Fruit fly (Drosophila melanogaster): ENCODE data around the gene CG4069.
A peak's percentile ranks its signal among the peaks of the same experiment; 100 is the strongest.

The CG4069 gene

DNA sequence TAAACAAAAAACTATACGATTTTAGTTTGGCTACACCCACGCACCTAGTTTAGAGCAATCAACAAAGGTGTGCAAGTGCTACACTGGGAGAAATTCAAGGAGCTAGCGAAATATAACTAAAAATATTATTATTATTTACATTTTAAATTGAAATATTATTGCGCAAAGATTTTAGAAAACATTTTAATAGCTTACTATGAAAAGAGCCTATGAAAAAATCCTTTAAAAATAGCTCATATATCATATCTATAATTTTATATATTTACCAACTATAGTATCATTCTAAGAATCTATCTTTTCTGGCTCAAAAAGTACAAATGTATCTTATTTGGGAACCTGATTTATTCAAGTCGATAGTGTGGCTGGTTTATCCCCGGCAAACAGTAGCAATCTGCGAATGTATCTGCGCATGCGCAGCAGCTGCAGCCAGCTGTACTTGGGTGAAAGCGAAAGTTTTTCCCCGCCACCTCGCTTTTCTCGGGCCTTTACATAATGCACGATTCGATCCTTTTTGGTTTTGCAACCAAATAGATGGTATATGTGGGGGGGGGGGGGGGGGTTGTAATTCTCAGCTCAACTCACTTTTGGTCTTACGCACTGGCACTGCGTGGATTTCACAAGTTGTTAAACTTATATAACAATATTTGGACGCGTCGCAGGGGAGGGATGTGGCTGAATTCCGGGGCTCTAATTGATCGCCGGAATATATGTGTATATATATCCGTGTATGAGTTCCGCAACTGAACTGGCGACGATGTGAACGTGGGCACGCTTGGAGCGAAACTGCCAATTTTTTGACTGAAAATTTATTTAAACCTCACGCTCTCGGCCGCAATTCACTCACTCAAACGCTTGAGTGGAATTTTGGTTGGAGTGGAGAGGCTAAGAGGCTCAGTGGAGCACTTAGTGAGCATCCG is 40.4 kb downstream of the CG4069 start, which contains the start of gene CG10657:
TSS of gene CG10657 (minus strand) at position 789 of the 917 bp plus-strand sequence.
- TF ChIP-seq noc (tag; optimal IDR thresholded peaks at IDR 0.05) = no peak

- peak; percentile 2 for TF ChIP-seq noc (tag; optimal IDR thresholded peaks at IDR 0.05)
These were observed 41.8 kb downstream of the CG4069 start for dm6 chr3L:12495312-12495725.

- no peak for TF ChIP-seq noc (tag; optimal IDR thresholded peaks at IDR 0.05)
These were observed 42.8 kb downstream of the CG4069 start for dm6 chr3L:12494273-12494672.

DNA sequence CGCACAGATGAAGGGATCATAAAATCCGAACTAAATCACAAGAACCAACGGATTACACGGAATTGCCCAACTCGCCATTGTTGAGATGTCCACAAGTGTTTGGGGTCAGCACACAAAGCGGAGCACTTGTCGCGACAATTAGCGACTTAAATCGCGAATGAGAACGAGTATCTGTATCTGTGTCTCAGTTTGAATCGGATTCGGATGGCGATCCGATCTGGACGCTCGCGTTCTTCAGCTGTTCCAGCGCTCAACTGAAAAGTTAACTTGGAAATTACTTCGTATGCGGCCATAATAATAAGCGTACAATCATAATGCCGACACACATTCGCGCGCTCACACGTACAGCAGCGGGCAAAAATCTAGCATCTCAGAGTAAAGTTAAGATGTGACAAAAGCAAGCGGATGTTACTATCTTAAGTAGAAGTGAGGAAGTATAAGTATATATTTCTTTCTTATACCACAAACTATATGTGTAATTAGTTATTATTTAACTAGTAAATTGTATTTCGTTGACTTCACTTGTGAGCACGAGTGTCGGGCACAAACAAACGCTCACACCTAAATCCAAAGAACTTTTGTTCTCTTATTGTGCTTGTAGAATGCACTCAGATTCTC is 46.6 kb downstream of the CG4069 start, which contains the start of gene CG10660:
TSS of gene CG10660 (minus strand) at position 259 of the 618 bp plus-strand sequence.
- peak; percentile 84 for TF ChIP-seq noc (tag; optimal IDR thresholded peaks at IDR 0.05)

dm6 chr3L:12489952-12490351 is 47.2 kb downstream of the CG4069 start:
- TF ChIP-seq noc (tag; optimal IDR thresholded peaks at IDR 0.05) = no peak

DNA sequence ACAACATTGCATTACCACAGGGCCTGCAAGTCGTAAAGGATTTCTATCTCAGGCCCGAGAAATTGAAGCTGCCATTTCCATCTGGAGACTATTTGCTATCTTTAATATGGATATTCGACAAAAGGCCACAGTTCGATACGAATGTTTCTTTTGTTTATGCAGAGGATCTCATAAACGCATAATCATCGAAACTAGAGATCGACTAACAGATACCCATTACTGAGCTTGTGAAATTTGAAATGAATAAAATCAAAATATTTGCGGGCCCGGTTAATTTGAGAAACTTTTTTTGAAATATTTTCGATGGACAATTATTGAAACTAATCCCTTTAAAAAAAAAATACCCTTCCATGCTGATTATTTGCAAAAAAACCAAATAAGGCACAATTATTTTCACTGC is 50.9 kb downstream of the CG4069 start:
- no peak for TF ChIP-seq noc (tag; optimal IDR thresholded peaks at IDR 0.05)
